Fruit fly (Drosophila melanogaster) whole organism, adult: Measurements from ENCODE around the gene cmpy.

Source experiments
- CG14711 ChIP-seq: fragments of 200-800 bp; sonication (Bioruptor generic); optimal IDR thresholded peaks from 2 replicates; lab custom pipeline; 2018; ENCODE audit warnings: missing biosample characterization, mild to moderate bottlenecking, missing genetic modification characterization, moderate library complexity
- CG1620 ChIP-seq: fragments of 200-800 bp; sonication (Bioruptor generic); optimal IDR thresholded peaks from 2 replicates; lab custom pipeline; 2016; ENCODE audit warnings: missing biosample characterization, missing genetic modification characterization
- CG33017 ChIP-seq: fragments of 200-800 bp; sonication (Bioruptor generic); optimal IDR thresholded peaks from 2 replicates; lab custom pipeline; 2018; ENCODE audit warnings: missing biosample characterization, mild to moderate bottlenecking, missing genetic modification characterization, moderate library complexity
- CG7045 ChIP-seq: fragments of 200-800 bp; sonication (Bioruptor generic); optimal IDR thresholded peaks from 2 replicates; lab custom pipeline; 2017; ENCODE audit warnings: missing biosample characterization, mild to moderate bottlenecking, missing genetic modification characterization
- Clk ChIP-seq: fragments of 200-800 bp; sonication (Bioruptor generic); optimal IDR thresholded peaks from 2 replicates; lab custom pipeline; 2017; ENCODE audit warnings: missing biosample characterization, missing genetic modification characterization
- Hr96 ChIP-seq: fragments of 200-800 bp; sonication (Bioruptor generic); optimal IDR thresholded peaks from 2 replicates; lab custom pipeline; 2016; ENCODE audit warnings: missing biosample characterization, missing genetic modification characterization
- cic ChIP-seq: fragments of 200-800 bp; sonication (Bioruptor generic); optimal IDR thresholded peaks from 2 replicates; lab custom pipeline; 2017; ENCODE audit warnings: missing biosample characterization, mild to moderate bottlenecking, missing genetic modification characterization, moderate library complexity
- kay ChIP-seq: fragments of 200-800 bp; sonication (Bioruptor generic); peaks from one replicate; lab custom pipeline; 2016; ENCODE audit warnings: missing biosample characterization, missing genetic modification characterization, borderline replicate concordance
- ovo ChIP-seq: fragments of 200-800 bp; sonication (Bioruptor generic); optimal IDR thresholded peaks from 2 replicates; lab custom pipeline; 2016; ENCODE audit warnings: missing biosample characterization, missing genetic modification characterization
- tj ChIP-seq: fragments of 200-800 bp; sonication (Bioruptor generic); optimal IDR thresholded peaks from 3 replicates; lab custom pipeline; 2017; ENCODE audit warnings: missing biosample characterization, mild to moderate bottlenecking, missing genetic modification characterization, moderate library complexity

DNA sequence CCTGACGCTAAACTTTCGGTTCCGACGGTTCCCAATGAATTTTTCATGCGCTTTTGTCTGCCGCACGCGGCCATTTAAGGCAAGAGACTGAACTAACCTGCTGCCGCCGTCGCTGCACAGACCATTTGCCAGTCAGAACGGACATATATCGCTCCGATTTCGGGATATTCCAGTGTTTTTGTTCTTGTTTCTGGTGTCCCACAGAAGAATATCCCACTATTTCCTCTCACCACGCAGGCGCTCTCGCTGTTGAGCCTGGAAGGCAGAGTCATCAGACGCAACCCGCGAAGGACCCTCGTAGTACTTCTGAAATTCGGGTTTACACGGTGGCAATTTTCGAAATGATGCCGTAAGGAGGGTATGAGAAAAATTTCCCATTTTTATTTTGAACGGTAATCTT, at the start of gene cmpy:
- TF ChIP-seq Clk (GFP tag; lab: Kevin White, UChicago) (no peak), CG1620 (GFP tag; lab: Kevin White, UChicago) (no peak), CG33017 (tag; lab: Kevin White, UChicago) (no peak), Hr96 (GFP tag; lab: Kevin White, UChicago) (no peak), cic (GFP tag; lab: Kevin White, UChicago) (no peak), tj (GFP tag; lab: Kevin White, UChicago) (no peak), CG7045 (GFP tag; lab: Kevin White, UChicago) (no peak), ovo (GFP tag; lab: Kevin White, UChicago) (no peak), CG14711 (tag; lab: Kevin White, UChicago) (no peak), kay (no peak)
